Comparison of ENCODE assay signal across 4 fruit fly cellular contexts in the genomic region with DNA sequence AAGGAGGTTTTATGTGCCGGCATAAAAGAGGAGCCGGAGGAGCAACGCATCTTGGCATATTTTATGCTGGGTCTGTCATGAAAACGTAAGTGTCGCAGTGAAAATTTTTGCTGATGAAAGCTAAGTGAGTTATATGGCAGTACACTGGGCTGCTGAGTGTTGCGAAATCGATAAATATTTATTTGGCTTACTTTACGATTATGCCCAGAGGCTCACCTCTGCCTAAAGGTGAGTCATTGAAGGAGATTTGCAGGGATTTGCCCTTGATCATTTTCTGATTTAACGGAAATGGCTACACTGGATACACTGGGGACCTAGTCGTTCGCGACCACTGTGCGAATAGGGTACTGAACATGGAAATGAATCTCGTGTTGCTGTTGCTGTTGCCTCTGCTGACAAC.
TF ChIP-seq lines count a peak whose summit lies in the region.

No protein-coding gene starts in this region.

- no peak for TF ChIP-seq CTCF in whole organism, embryonic (GFP tag; optimal IDR thresholded peaks at IDR 0.05; lab: Kevin White, UChicago)

TF ChIP-seq in whole organism, adult, 20 proteins besides CTCF, POLR2A, EP300 and RAD21:
- TF ChIP-seq tj (GFP tag; optimal IDR thresholded peaks at IDR 0.05; lab: Kevin White, UChicago): peak; percentile 64
- TF ChIP-seq bab1 (GFP tag; optimal IDR thresholded peaks at IDR 0.05; lab: Kevin White, UChicago): no peak
- TF ChIP-seq cic (GFP tag; optimal IDR thresholded peaks at IDR 0.05; lab: Kevin White, UChicago): no peak

TF ChIP-seq in whole organism, embryonic, 481 proteins besides CTCF, POLR2A, EP300 and RAD21:
- peak; percentile 86 for TF ChIP-seq Ets65A (GFP tag; lab: Kevin White, UChicago)
- TF ChIP-seq Drgx (GFP tag; IDR thresholded peaks at IDR 0.05; lab: Robert Waterston, UW): peak; percentile 66
- no peak for TF ChIP-seq CG30431 (GFP tag; optimal IDR thresholded peaks at IDR 0.05; lab: Kevin White, UChicago)
- TF ChIP-seq Eip74EF (GFP tag; optimal IDR thresholded peaks at IDR 0.05; lab: Kevin White, UChicago): no peak
- peak; percentile 48 for TF ChIP-seq Med (GFP tag; lab: Kevin White, UChicago)
- TF ChIP-seq pan (optimal IDR thresholded peaks at IDR 0.05; lab: Kevin White, UChicago): no peak
- no peak for TF ChIP-seq pan (GFP tag; optimal IDR thresholded peaks at IDR 0.05 in 1 of 2, IDR thresholded peaks at IDR 0.05 in 1 of 2)
- peak; percentile 18; the same call in 1 of the 2 replicates for TF ChIP-seq slbo (GFP tag; IDR thresholded peaks at IDR 0.05; lab: Robert Waterston, UW)
- TF ChIP-seq dysf (GFP tag; IDR thresholded peaks at IDR 0.05; lab: Robert Waterston, UW): 0 out of 3 replicates have a peak, but pooled peaks have one; percentile 12
- TF ChIP-seq pum (GFP tag; optimal IDR thresholded peaks at IDR 0.05; lab: Kevin White, UChicago): no peak
- TF ChIP-seq CG18599 (GFP tag; optimal IDR thresholded peaks at IDR 0.05; lab: Kevin White, UChicago): no peak
- TF ChIP-seq aop (GFP tag; IDR thresholded peaks at IDR 0.05; lab: Robert Waterston, UW): no peak
- no peak for TF ChIP-seq HmgZ (tag; optimal IDR thresholded peaks at IDR 0.05; lab: Kevin White, UChicago)
- no peak for TF ChIP-seq CG11504 (tag; optimal IDR thresholded peaks at IDR 0.05; lab: Kevin White, UChicago)
TF ChIP-seq in whole organism, embryonic: peak in this region for 5.

TF ChIP-seq in whole organism, prepupa, 60 proteins besides CTCF, POLR2A, EP300 and RAD21 (continues in another document):
- no peak for TF ChIP-seq CG16779 (tag; optimal IDR thresholded peaks at IDR 0.05; lab: Kevin White, UChicago)
- TF ChIP-seq CG10669 (GFP tag; optimal IDR thresholded peaks at IDR 0.05; lab: Kevin White, UChicago): no peak
- no peak for TF ChIP-seq CG1621 (tag; optimal IDR thresholded peaks at IDR 0.05; lab: Kevin White, UChicago)
- no peak for TF ChIP-seq Gug (GFP tag; IDR thresholded peaks at IDR 0.05; lab: Robert Waterston, UW)
- TF ChIP-seq spab (GFP tag; optimal IDR thresholded peaks at IDR 0.05; lab: Kevin White, UChicago): no peak
- peak; percentile 32 for TF ChIP-seq Hr39 (GFP tag; optimal IDR thresholded peaks at IDR 0.05; lab: Kevin White, UChicago)
- TF ChIP-seq CG11762 (GFP tag; optimal IDR thresholded peaks at IDR 0.05; lab: Kevin White, UChicago; ENCODE audit: insufficient read depth): no peak
- no peak for TF ChIP-seq fd85E (GFP tag; optimal IDR thresholded peaks at IDR 0.05; lab: Kevin White, UChicago)
- no peak for TF ChIP-seq Eip75B (GFP tag; optimal IDR thresholded peaks at IDR 0.05; lab: Kevin White, UChicago)
- peak; percentile 19 for TF ChIP-seq CG3919 (GFP tag; optimal IDR thresholded peaks at IDR 0.05; lab: Kevin White, UChicago)
- TF ChIP-seq net (GFP tag; optimal IDR thresholded peaks at IDR 0.05; lab: Kevin White, UChicago): peak; percentile 22
- no peak for TF ChIP-seq topi (GFP tag; optimal IDR thresholded peaks at IDR 0.05; lab: Kevin White, UChicago)
- peak; percentile 13 for TF ChIP-seq achi (GFP tag; optimal IDR thresholded peaks at IDR 0.05; lab: Kevin White, UChicago)
- TF ChIP-seq Sox15 (GFP tag; optimal IDR thresholded peaks at IDR 0.05; lab: Kevin White, UChicago): no peak
- TF ChIP-seq acj6 (GFP tag; optimal IDR thresholded peaks at IDR 0.05; lab: Kevin White, UChicago): no peak
- peak; percentile 13 for TF ChIP-seq pdm3 (GFP tag; optimal IDR thresholded peaks at IDR 0.05; lab: Kevin White, UChicago)
- TF ChIP-seq Hr4 (GFP tag; optimal IDR thresholded peaks at IDR 0.05; lab: Kevin White, UChicago): peak; percentile 69
- TF ChIP-seq OdsH (GFP tag; optimal IDR thresholded peaks at IDR 0.05; lab: Kevin White, UChicago): peak; percentile 13
- TF ChIP-seq vri (GFP tag; optimal IDR thresholded peaks at IDR 0.05; lab: Kevin White, UChicago): no peak
- no peak for TF ChIP-seq CG10631 (GFP tag; optimal IDR thresholded peaks at IDR 0.05; lab: Kevin White, UChicago)
- peak; percentile 50 for TF ChIP-seq Eip78C (GFP tag; lab: Kevin White, UChicago)
- TF ChIP-seq ss (GFP tag; optimal IDR thresholded peaks at IDR 0.05; lab: Kevin White, UChicago): no peak
- peak; percentile 55; the same call in 2 of the 3 replicates for TF ChIP-seq CG8119 (GFP tag; IDR thresholded peaks at IDR 0.05; lab: Robert Waterston, UW)
- no peak for TF ChIP-seq Ets21C (GFP tag; optimal IDR thresholded peaks at IDR 0.05; lab: Kevin White, UChicago)
- TF ChIP-seq Ets96B (tag; optimal IDR thresholded peaks at IDR 0.05; lab: Kevin White, UChicago): peak; percentile 15
- TF ChIP-seq CG11294 (GFP tag; IDR thresholded peaks at IDR 0.05; lab: Robert Waterston, UW): peak; percentile 14; the same call in 1 of the 2 replicates
- no peak for TF ChIP-seq Blimp-1 (GFP tag; optimal IDR thresholded peaks at IDR 0.05; lab: Kevin White, UChicago)
- no peak for TF ChIP-seq fd59A (GFP tag; optimal IDR thresholded peaks at IDR 0.05; lab: Kevin White, UChicago)
- peak; percentile 45 for TF ChIP-seq CG6276 (GFP tag; optimal IDR thresholded peaks at IDR 0.05; lab: Kevin White, UChicago)
- TF ChIP-seq svp (GFP tag; lab: Kevin White, UChicago): peak; percentile 67
- no peak for TF ChIP-seq CG6792 (GFP tag; optimal IDR thresholded peaks at IDR 0.05; lab: Kevin White, UChicago)
- TF ChIP-seq cyc (GFP tag; optimal IDR thresholded peaks at IDR 0.05; lab: Kevin White, UChicago): no peak
- no peak for TF ChIP-seq CG6854 (GFP tag; optimal IDR thresholded peaks at IDR 0.05; lab: Kevin White, UChicago)
- TF ChIP-seq CG4318 (GFP tag; optimal IDR thresholded peaks at IDR 0.05; lab: Kevin White, UChicago): peak; percentile 26
- TF ChIP-seq CG8319 (GFP tag; optimal IDR thresholded peaks at IDR 0.05; lab: Kevin White, UChicago): no peak
- no peak for TF ChIP-seq CG6163 (GFP tag; IDR thresholded peaks at IDR 0.05; lab: Robert Waterston, UW)
- no peak for TF ChIP-seq CG34406 (GFP tag; optimal IDR thresholded peaks at IDR 0.05; lab: Kevin White, UChicago)

TF ChIP-seq in whole organism, pupa, 21 proteins besides CTCF, POLR2A, EP300 and RAD21:
- TF ChIP-seq fd96Ca (GFP tag; IDR thresholded peaks at IDR 0.05; lab: Robert Waterston, UW) (peak; percentile 68; the same call in 2 of the 3 replicates), rn (GFP tag; IDR thresholded peaks at IDR 0.05; lab: Robert Waterston, UW) (no peak), CG12605 (GFP tag; IDR thresholded peaks at IDR 0.05; lab: Robert Waterston, UW) (no peak), CG32121 (GFP tag; IDR thresholded peaks at IDR 0.05; lab: Robert Waterston, UW) (peak; percentile 34; the same call in 1 of the 2 replicates), CG34367 (tag; optimal IDR thresholded peaks at IDR 0.05; lab: Kevin White, UChicago) (no peak), CG9948 (tag; optimal IDR thresholded peaks at IDR 0.05; lab: Kevin White, UChicago) (peak; percentile 1), CG15710 (tag; optimal IDR thresholded peaks at IDR 0.05; lab: Kevin White, UChicago) (no peak), Ets98B (GFP tag; IDR thresholded peaks at IDR 0.05; lab: Robert Waterston, UW) (peak; percentile 42), CG17806 (tag; optimal IDR thresholded peaks at IDR 0.05; lab: Kevin White, UChicago) (no peak), Pif1B (GFP tag; optimal IDR thresholded peaks at IDR 0.05; lab: Kevin White, UChicago) (no peak), CG8301 (tag; optimal IDR thresholded peaks at IDR 0.05; lab: Kevin White, UChicago) (peak; percentile 14), Pif1A (GFP tag; optimal IDR thresholded peaks at IDR 0.05; lab: Kevin White, UChicago) (peak; percentile 22)
